Fruit fly (Drosophila melanogaster) whole organism, embryonic: Measurements from ENCODE around the gene CG6126.

Source experiments
- Antp ChIP-seq: fragments of 200-800 bp; sonication (Bioruptor generic); optimal IDR thresholded peaks from 3 replicates; lab custom pipeline; 2016; ENCODE audit warnings: missing biosample characterization, missing genetic modification characterization
- B-H2 ChIP-seq: fragments of 200-800 bp; sonication (Bioruptor generic); optimal IDR thresholded peaks from 2 replicates; lab custom pipeline; 2018; ENCODE audit warnings: missing biosample characterization, mild to moderate bottlenecking, missing genetic modification characterization
- Bgb ChIP-seq: fragments of 200-800 bp; sonication (Bioruptor generic); IDR thresholded peaks from 2 replicates; pipeline ENCODE4 v1.3.6; 2022; ENCODE audit warnings: missing biosample characterization, missing genetic modification characterization; ENCODE audit not compliant: partially characterized antibody
- BtbVII ChIP-seq: fragments of 200-800 bp; sonication (Bioruptor generic); optimal IDR thresholded peaks from 3 replicates; lab custom pipeline; 2017; ENCODE audit warnings: missing biosample characterization, mild to moderate bottlenecking, missing genetic modification characterization
- CG10321 ChIP-seq: fragments of 200-800 bp; sonication (Bioruptor generic); IDR thresholded peaks from 2 replicates; pipeline ENCODE4 v1.3.6; 2022; ENCODE audit warnings: missing biosample characterization, missing genetic modification characterization
- CG10431 ChIP-seq: fragments of 200-800 bp; sonication (Bioruptor generic); optimal IDR thresholded peaks from 3 replicates; lab custom pipeline; 2018; ENCODE audit warnings: missing biosample characterization, mild to moderate bottlenecking, missing genetic modification characterization
- CG10654 ChIP-seq: fragments of 200-800 bp; sonication (Bioruptor generic); optimal IDR thresholded peaks from 2 replicates; lab custom pipeline; 2016; ENCODE audit warnings: missing biosample characterization, missing genetic modification characterization
- CG12071 ChIP-seq: fragments of 200-800 bp; sonication (Bioruptor generic); optimal IDR thresholded peaks from 3 replicates; lab custom pipeline; 2018; ENCODE audit warnings: missing biosample characterization, mild to moderate bottlenecking, missing genetic modification characterization
- CG13424 ChIP-seq: fragments of 200-800 bp; sonication (Bioruptor generic); optimal IDR thresholded peaks from 2 replicates; lab custom pipeline; 2019; ENCODE audit warnings: missing biosample characterization, mild to moderate bottlenecking, missing genetic modification characterization, moderate library complexity
- CG15269 ChIP-seq: fragments of 200-800 bp; sonication (Bioruptor generic); optimal IDR thresholded peaks from 2 replicates; lab custom pipeline; 2018; ENCODE audit warnings: missing biosample characterization, mild to moderate bottlenecking, missing genetic modification characterization, moderate library complexity
- CG15696 ChIP-seq: fragments of 200-800 bp; sonication (Bioruptor generic); optimal IDR thresholded peaks from 2 replicates; lab custom pipeline; 2019; ENCODE audit warnings: missing biosample characterization, mild to moderate bottlenecking, missing genetic modification characterization, moderate library complexity
- CG1647 ChIP-seq: fragments of 200-800 bp; sonication (Bioruptor generic); optimal IDR thresholded peaks from 3 replicates; lab custom pipeline; 2016; ENCODE audit warnings: missing biosample characterization, missing genetic modification characterization
- CG18619 ChIP-seq: fragments of 200-800 bp; sonication (Bioruptor generic); optimal IDR thresholded peaks from 3 replicates; lab custom pipeline; 2017; ENCODE audit warnings: missing biosample characterization, mild to moderate bottlenecking, missing genetic modification characterization
- CG2678 ChIP-seq: fragments of 200-800 bp; sonication (Bioruptor generic); optimal IDR thresholded peaks from 3 replicates; lab custom pipeline; 2019; ENCODE audit warnings: missing biosample characterization, mild to moderate bottlenecking, missing genetic modification characterization, moderate library complexity
- CG3065 ChIP-seq: fragments of 200-800 bp; sonication (Bioruptor generic); optimal IDR thresholded peaks from 2 replicates; lab custom pipeline; 2016; ENCODE audit warnings: missing biosample characterization, missing genetic modification characterization
- CG31224 ChIP-seq: fragments of 200-800 bp; sonication (Bioruptor generic); IDR thresholded peaks from 2 replicates; pipeline ENCODE4 v1.3.6; 2022; ENCODE audit warnings: missing biosample characterization, missing genetic modification characterization
- CG4707 ChIP-seq: fragments of 200-800 bp; sonication (Bioruptor generic); optimal IDR thresholded peaks from 2 replicates; lab custom pipeline; 2018; ENCODE audit warnings: missing biosample characterization, mild to moderate bottlenecking, missing genetic modification characterization, moderate library complexity
- CG7786 ChIP-seq: fragments of 200-800 bp; sonication (Bioruptor generic); optimal IDR thresholded peaks from 2 replicates; lab custom pipeline; 2016; ENCODE audit warnings: missing biosample characterization, missing genetic modification characterization
- CG8359 ChIP-seq: fragments of 200-800 bp; sonication (Bioruptor generic); optimal IDR thresholded peaks from 2 replicates; lab custom pipeline; 2017; ENCODE audit warnings: missing biosample characterization, mild to moderate bottlenecking, missing genetic modification characterization, borderline replicate concordance
- D ChIP-seq, 2 experiments: fragments of 200-800 bp in 1 of 2; fragments of >200 bp in 1 of 2; sonication (Bioruptor generic) in 1 of 2; optimal IDR thresholded peaks; 2 replicates in 1 of 2; 3 replicates in 1 of 2; lab custom pipeline; 2017; ENCODE audit warnings: mild to moderate bottlenecking in 1 of 2, missing biosample characterization in 1 of 2, missing genetic modification characterization in 1 of 2, missing genetic modification reagents in 1 of 2
- ERR ChIP-seq: fragments of 200-800 bp; sonication (Bioruptor generic); optimal IDR thresholded peaks from 2 replicates; lab custom pipeline; 2016; ENCODE audit warnings: missing biosample characterization, missing genetic modification characterization
- Gug ChIP-seq: fragments of 200-800 bp; sonication (Bioruptor generic); IDR thresholded peaks from 4 replicates; pipeline ENCODE4 v1.3.6; 2022; ENCODE audit warnings: missing biosample characterization, missing genetic modification characterization
- HLH4C ChIP-seq: fragments of 200-800 bp; sonication (Bioruptor generic); IDR thresholded peaks from 3 replicates; pipeline ENCODE4 v1.3.6; 2022; ENCODE audit warnings: missing biosample characterization, missing genetic modification characterization; ENCODE audit not compliant: partially characterized antibody
- Hr78 ChIP-seq, 2 experiments: fragments of 200-800 bp in 1 of 2; fragments of >200 bp in 1 of 2; sonication (Bioruptor generic) in 1 of 2; optimal IDR thresholded peaks; 2 replicates each; lab custom pipeline; 2017 to 2019; ENCODE audit warnings: missing biosample characterization in 2 of 2, missing genetic modification characterization in 2 of 2, mild to moderate bottlenecking in 1 of 2, moderate library complexity in 1 of 2
- Med ChIP-seq: fragments of 200-800 bp; sonication (Bioruptor generic); peaks from one replicate; lab custom pipeline; 2016; ENCODE audit warnings: missing biosample characterization, missing genetic modification characterization, mild to moderate bottlenecking, inconsistent platforms, moderate library complexity
- Nf-YC ChIP-seq: fragments of 200-800 bp; optimal IDR thresholded peaks from 3 replicates; lab custom pipeline; 2019; ENCODE audit warnings: missing biosample characterization, mild to moderate bottlenecking, missing genetic modification characterization, moderate library complexity
- Pdp1 ChIP-seq, 2 experiments: fragments of 200-800 bp; sonication (Bioruptor generic); optimal IDR thresholded peaks; 3 replicates each; lab custom pipeline; 2016; ENCODE audit warnings: missing biosample characterization in 2 of 2, missing genetic modification characterization in 2 of 2, mild to moderate bottlenecking in 1 of 2, moderate library complexity in 1 of 2
- Sry-δ ChIP-seq: fragments of 200-800 bp; sonication (Bioruptor generic); optimal IDR thresholded peaks from 2 replicates; lab custom pipeline; 2016; ENCODE audit warnings: missing biosample characterization, missing genetic modification characterization
- Stat92E ChIP-seq, 3 experiments: fragments of >200 bp in 2 of 3; fragments of 200-800 bp in 1 of 3; sonication (Bioruptor generic) in 1 of 3; optimal IDR thresholded peaks; 2 replicates each; lab custom pipeline; 2017 to 2019; ENCODE audit warnings: missing biosample characterization in 3 of 3, missing genetic modification characterization in 3 of 3, mild to moderate bottlenecking in 1 of 3, moderate library complexity in 1 of 3
- TFAM ChIP-seq: fragments of 200-800 bp; sonication (Bioruptor generic); optimal IDR thresholded peaks from 2 replicates; lab custom pipeline; 2017; ENCODE audit warnings: missing biosample characterization, missing genetic modification characterization, inconsistent platforms
- abd-A ChIP-seq: fragments of 200-800 bp; sonication (Bioruptor generic); optimal IDR thresholded peaks from 3 replicates; lab custom pipeline; 2019; ENCODE audit warnings: missing biosample characterization, mild to moderate bottlenecking, missing genetic modification characterization, moderate library complexity
- az2 ChIP-seq: fragments of 200-800 bp; sonication (Bioruptor generic); optimal IDR thresholded peaks from 3 replicates; lab custom pipeline; 2016; ENCODE audit warnings: missing biosample characterization, missing genetic modification characterization
- dm ChIP-seq: fragments of 200-800 bp; sonication (Bioruptor generic); optimal IDR thresholded peaks from 3 replicates; lab custom pipeline; 2016; ENCODE audit warnings: missing biosample characterization, missing genetic modification characterization
- dmrt99B ChIP-seq: fragments of 200-800 bp; sonication (Bioruptor generic); optimal IDR thresholded peaks from 2 replicates; lab custom pipeline; 2018; ENCODE audit warnings: missing biosample characterization, mild to moderate bottlenecking, missing genetic modification characterization, moderate library complexity
- fd64A ChIP-seq: fragments of 200-800 bp; sonication (Bioruptor generic); optimal IDR thresholded peaks from 3 replicates; lab custom pipeline; 2018; ENCODE audit warnings: missing biosample characterization, mild to moderate bottlenecking, missing genetic modification characterization
- fru ChIP-seq: fragments of >200 bp; optimal IDR thresholded peaks from 2 replicates; lab custom pipeline; 2017
- gfzf ChIP-seq: fragments of 200-800 bp; sonication (Bioruptor generic); optimal IDR thresholded peaks from 2 replicates; lab custom pipeline; 2016; ENCODE audit warnings: missing biosample characterization, mild to moderate bottlenecking, missing genetic modification characterization, moderate library complexity
- hb ChIP-seq: fragments of 200-800 bp; sonication (Bioruptor generic); IDR thresholded peaks from 3 replicates; pipeline ENCODE4 v1.3.6; 2022; ENCODE audit warnings: missing biosample characterization, missing genetic modification characterization; ENCODE audit not compliant: partially characterized antibody
- her ChIP-seq: fragments of 200-800 bp; sonication (Bioruptor generic); optimal IDR thresholded peaks from 2 replicates; lab custom pipeline; 2016; ENCODE audit warnings: missing biosample characterization, missing genetic modification characterization
- kni ChIP-seq: fragments of 200-800 bp; sonication (Bioruptor generic); optimal IDR thresholded peaks from 3 replicates; lab custom pipeline; 2017; ENCODE audit warnings: mild to moderate bottlenecking, missing biosample characterization, missing genetic modification reagents, missing genetic modification characterization
- nom ChIP-seq: fragments of 200-800 bp; sonication (Bioruptor generic); optimal IDR thresholded peaks from 2 replicates; lab custom pipeline; 2017; ENCODE audit warnings: missing biosample characterization, missing genetic modification characterization, mild to moderate bottlenecking, moderate library complexity, missing genetic modification reagents
- pan ChIP-seq, 4 experiments: fragments of >200 bp in 3 of 4; fragments of 200-800 bp in 1 of 4; sonication (Bioruptor generic) in 1 of 4; optimal IDR thresholded peaks in 3 of 4; IDR thresholded peaks in 1 of 4; 2 replicates each; pipeline versions ENCODE4 v1.3.6 to Lab custom; 2017 to 2022; ENCODE audit warnings: missing biosample characterization in 2 of 4, missing genetic modification characterization in 2 of 4, mixed read lengths in 1 of 4
- sima ChIP-seq: fragments of 200-800 bp; sonication (Bioruptor generic); optimal IDR thresholded peaks from 2 replicates; lab custom pipeline; 2016; ENCODE audit warnings: missing biosample characterization, missing genetic modification characterization
- sqz ChIP-seq: fragments of 200-800 bp; sonication (Bioruptor generic); optimal IDR thresholded peaks from 3 replicates; lab custom pipeline; 2018; ENCODE audit warnings: missing biosample characterization, mild to moderate bottlenecking, missing genetic modification characterization
- stwl ChIP-seq: fragments of 200-800 bp; sonication (Bioruptor generic); optimal IDR thresholded peaks from 3 replicates; lab custom pipeline; 2018; ENCODE audit warnings: missing biosample characterization, mild to moderate bottlenecking, missing genetic modification characterization, moderate library complexity
- trem ChIP-seq: fragments of 200-800 bp; optimal IDR thresholded peaks from 3 replicates; lab custom pipeline; 2019; ENCODE audit warnings: missing biosample characterization, mild to moderate bottlenecking, missing genetic modification characterization, moderate library complexity
- yki ChIP-seq: fragments of >200 bp; optimal IDR thresholded peaks from 3 replicates; lab custom pipeline; 2018

The CG6126 gene

DNA sequence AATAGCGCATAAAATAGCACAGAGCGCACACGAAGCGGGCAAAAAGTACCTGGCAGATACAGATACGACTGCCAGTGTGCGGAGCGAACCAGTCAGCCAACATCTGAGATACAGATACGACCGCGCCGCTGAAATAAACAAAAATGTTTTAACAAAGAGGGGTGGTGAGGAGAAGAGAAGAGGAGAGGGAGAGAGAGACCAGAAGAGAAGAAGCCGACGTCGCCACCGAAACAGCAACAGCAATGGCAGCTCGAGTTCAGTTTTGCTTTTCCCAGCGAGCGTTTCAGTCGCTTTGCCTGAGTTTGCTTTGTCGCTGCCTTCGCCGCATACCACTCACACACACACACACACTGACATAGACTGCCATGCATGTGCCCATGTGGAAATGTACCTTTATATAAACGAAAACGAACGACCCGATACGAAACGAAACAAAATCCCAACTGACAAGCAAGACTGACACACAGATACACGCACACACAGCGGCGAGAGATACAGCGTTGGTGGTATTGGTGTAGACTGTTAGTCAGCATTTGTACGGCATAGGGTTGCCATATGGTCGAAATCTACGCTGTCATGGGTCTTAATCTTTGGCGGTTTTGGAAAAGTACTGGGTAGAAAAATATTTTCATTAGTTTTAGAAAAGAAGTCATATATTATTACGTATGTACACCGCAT, 38.4 kb upstream of the CG6126 start (continued):
- peak; percentile 49 for TF ChIP-seq Nf-YC (tag; lab: Kevin White, UChicago)
- TF ChIP-seq pan (optimal IDR thresholded peaks at IDR 0.05; lab: Kevin White, UChicago), result no peak
- no peak for TF ChIP-seq pan (GFP tag; optimal IDR thresholded peaks at IDR 0.05 in 1 of 2, IDR thresholded peaks at IDR 0.05 in 1 of 2)
- TF ChIP-seq CG12071 (GFP tag; lab: Kevin White, UChicago), result peak; percentile 51
- TF ChIP-seq CG13424, result peak; percentile 54
- TF ChIP-seq Gug (GFP tag; lab: Robert Waterston, UW), result peak; percentile 70
- no peak for TF ChIP-seq fru
- peak in 1 of 3 experiments; percentile 74 for TF ChIP-seq Stat92E (GFP tag; optimal IDR thresholded peaks at IDR 0.05; lab: Kevin White, UChicago)
- peak; percentile 31 for TF ChIP-seq her (GFP tag; lab: Kevin White, UChicago)
- TF ChIP-seq Sry-δ (GFP tag; lab: Kevin White, UChicago), result peak; percentile 8
- no peak for TF ChIP-seq sima (GFP tag; lab: Kevin White, UChicago)
- peak; percentile 20 for TF ChIP-seq CG8359 (GFP tag; lab: Kevin White, UChicago)
- peak; percentile 90 for TF ChIP-seq Med
- peak; percentile 0 for TF ChIP-seq trem (tag; lab: Kevin White, UChicago)
- TF ChIP-seq fd64A (GFP tag; lab: Kevin White, UChicago), result peak; percentile 40
- TF ChIP-seq CG1647 (GFP tag; lab: Kevin White, UChicago), result peak; percentile 60
- TF ChIP-seq kni (GFP tag; lab: Kevin White, UChicago), result peak; percentile 96
- peak; percentile 61 for TF ChIP-seq nom (GFP tag; lab: Kevin White, UChicago)
- no peak for TF ChIP-seq CG18619 (GFP tag; lab: Kevin White, UChicago)
- peak; percentile 30 to 98 for TF ChIP-seq Pdp1 (GFP tag; optimal IDR thresholded peaks at IDR 0.05; lab: Kevin White, UChicago)
- TF ChIP-seq sqz (GFP tag; lab: Kevin White, UChicago), result peak; percentile 15
- TF ChIP-seq CG3065 (GFP tag; lab: Kevin White, UChicago), result no peak
- peak in 1 of 2 experiments; percentile 64 for TF ChIP-seq Hr78 (GFP tag; optimal IDR thresholded peaks at IDR 0.05; lab: Kevin White, UChicago)
- TF ChIP-seq dm (GFP tag; lab: Kevin White, UChicago), result peak; percentile 68
- TF ChIP-seq yki (lab: Kevin White, UChicago), result peak; percentile 70
- peak; percentile 3 for TF ChIP-seq gfzf (GFP tag; lab: Kevin White, UChicago)
- TF ChIP-seq TFAM (GFP tag; lab: Kevin White, UChicago), result no peak
- TF ChIP-seq CG10431, result no peak
- TF ChIP-seq CG15696, result peak; percentile 14
- TF ChIP-seq dmrt99B (tag; lab: Kevin White, UChicago), result peak; percentile 10
- TF ChIP-seq CG10654 (GFP tag; lab: Kevin White, UChicago), result peak; percentile 11
- peak; percentile 10 for TF ChIP-seq az2 (GFP tag; lab: Kevin White, UChicago)
- TF ChIP-seq D (optimal IDR thresholded peaks at IDR 0.05; lab: Kevin White, UChicago), result peak; percentile 33
- TF ChIP-seq D (GFP tag; optimal IDR thresholded peaks at IDR 0.05; lab: Kevin White, UChicago), result peak; percentile 0
- TF ChIP-seq CG31224, result no peak
- TF ChIP-seq hb (GFP tag; lab: Robert Waterston, UW), result no peak
- TF ChIP-seq abd-A (tag; lab: Kevin White, UChicago), result peak; percentile 96
- TF ChIP-seq CG2678 (tag; lab: Kevin White, UChicago), result peak; percentile 51
- TF ChIP-seq CG7786 (GFP tag; lab: Kevin White, UChicago), result no peak
- TF ChIP-seq ERR (GFP tag; lab: Kevin White, UChicago), result peak; percentile 64
- TF ChIP-seq CG15269 (tag; lab: Kevin White, UChicago), result peak; percentile 9
- TF ChIP-seq HLH4C (GFP tag; lab: Robert Waterston, UW), result no peak
- no peak for TF ChIP-seq Bgb (GFP tag; lab: Robert Waterston, UW)
- TF ChIP-seq Antp (GFP tag; lab: Kevin White, UChicago), result peak; percentile 16
- peak; percentile 52 for TF ChIP-seq B-H2 (GFP tag; lab: Kevin White, UChicago)
- peak; percentile 63 for TF ChIP-seq stwl
- peak; percentile 6 for TF ChIP-seq CG4707 (GFP tag; lab: Kevin White, UChicago)
- peak; percentile 40 for TF ChIP-seq BtbVII (GFP tag; lab: Kevin White, UChicago)
- no peak for TF ChIP-seq CG10321 (GFP tag; lab: Robert Waterston, UW)
